Worm (Caenorhabditis elegans) whole organism, L1 larva: ENCODE results near the gene C37C3.2.

Experiments used
- C16A3.4 ChIP-seq: fragments of 150-350 bp; optimal IDR thresholded peaks from 2 replicates; lab custom pipeline; 2014; ENCODE audit warnings: missing biosample characterization, missing genetic modification characterization
- C34B4.2 ChIP-seq: sonication (generic microtip); optimal IDR thresholded peaks from 2 replicates; lab custom pipeline; 2017; ENCODE audit warnings: mild to moderate bottlenecking, missing genetic modification characterization, missing compliant biosample characterization
- F16B12.6 ChIP-seq: fragments of 150-350 bp; optimal IDR thresholded peaks from 2 replicates; lab custom pipeline; 2014; ENCODE audit warnings: missing biosample characterization, missing genetic modification characterization
- Y116A8C.19 ChIP-seq: sonication (generic microtip); optimal IDR thresholded peaks from 2 replicates; lab custom pipeline; 2016; ENCODE audit warnings: missing compliant biosample characterization, missing genetic modification characterization, borderline replicate concordance
- alr-1 ChIP-seq: fragments of 200-800 bp; sonication (Bioruptor generic); optimal IDR thresholded peaks from 2 replicates; lab custom pipeline; 2018; ENCODE audit warnings: borderline replicate concordance, mild to moderate bottlenecking, missing genetic modification characterization, missing compliant biosample characterization
- aly-2 ChIP-seq: fragments of 150-350 bp; optimal IDR thresholded peaks from 2 replicates; lab custom pipeline; 2014; ENCODE audit warnings: missing biosample characterization, missing genetic modification characterization
- ama-1 ChIP-seq: fragments of 150-350 bp; optimal IDR thresholded peaks from 2 replicates; lab custom pipeline; 2014
- blmp-1 ChIP-seq: fragments of 150-350 bp; optimal IDR thresholded peaks from 2 replicates; lab custom pipeline; 2014; ENCODE audit warnings: missing biosample characterization, missing genetic modification characterization
- ceh-63 ChIP-seq: fragments of 200-800 bp; sonication (Bioruptor generic); optimal IDR thresholded peaks from 2 replicates; lab custom pipeline; 2018; ENCODE audit warnings: mild to moderate bottlenecking, missing genetic modification characterization, missing compliant biosample characterization
- ceh-8 ChIP-seq: fragments of 200-800 bp; sonication (Bioruptor generic); optimal IDR thresholded peaks from 2 replicates; lab custom pipeline; 2018; ENCODE audit warnings: mild to moderate bottlenecking, missing genetic modification characterization, moderate library complexity, missing compliant biosample characterization
- ceh-82 ChIP-seq, 3 experiments: fragments of 150-350 bp in 1 of 3; sonication (generic microtip) in 2 of 3; optimal IDR thresholded peaks; 2 replicates each; lab custom pipeline; 2014 to 2017; ENCODE audit warnings: missing biosample characterization in 3 of 3, missing genetic modification characterization in 3 of 3
- ceh-88 ChIP-seq: fragments of 200-800 bp; sonication (Bioruptor generic); IDR thresholded peaks from 2 replicates; pipeline ENCODE4 v1.3.6; 2022; ENCODE audit warnings: missing genetic modification characterization, missing compliant biosample characterization
- ces-1 ChIP-seq: fragments of 150-350 bp; optimal IDR thresholded peaks from 2 replicates; lab custom pipeline; 2014; ENCODE audit warnings: missing biosample characterization, missing genetic modification reagents, missing genetic modification characterization
- dpl-1 ChIP-seq, 3 experiments: fragments of 150-350 bp in 2 of 3; sonication (generic microtip) in 1 of 3; optimal IDR thresholded peaks; 2 replicates each; lab custom pipeline; 2014 to 2017; ENCODE audit warnings: missing biosample characterization in 3 of 3, missing genetic modification characterization in 3 of 3, missing genetic modification reagents in 3 of 3
- efl-1 ChIP-seq, 4 experiments: fragments of 150-350 bp; optimal IDR thresholded peaks in 3 of 4; peaks in 1 of 4; 1 replicate in 1 of 4; 2 replicates in 3 of 4; lab custom pipeline; 2014; ENCODE audit warnings: missing biosample characterization in 2 of 4, missing genetic modification characterization in 2 of 4, missing genetic modification reagents in 2 of 4
- egl-27 ChIP-seq, 2 experiments: fragments of 150-350 bp in 1 of 2; sonication (generic microtip); optimal IDR thresholded peaks; 3 replicates each; lab custom pipeline; 2017 to 2018; ENCODE audit warnings: missing biosample characterization in 2 of 2, missing genetic modification characterization in 2 of 2, missing genetic modification reagents in 2 of 2
- elt-2 ChIP-seq: sonication (generic microtip); optimal IDR thresholded peaks from 2 replicates; lab custom pipeline; 2016; ENCODE audit warnings: missing genetic modification characterization, mild to moderate bottlenecking, inconsistent platforms, missing compliant biosample characterization, missing genetic modification reagents
- elt-3 ChIP-seq, 6 experiments: fragments of 150-350 bp in 1 of 6; sonication (generic microtip); optimal IDR thresholded peaks; 2 replicates each; lab custom pipeline; 2017 to 2018; ENCODE audit warnings: missing biosample characterization in 6 of 6, missing genetic modification characterization in 6 of 6, inconsistent platforms in 1 of 6
- ets-5 ChIP-seq: fragments of 200-800 bp; sonication (Bioruptor generic); IDR thresholded peaks from 2 replicates; pipeline ENCODE4 v1.3.6; 2022; ENCODE audit warnings: missing genetic modification characterization, missing compliant biosample characterization
- fkh-10 ChIP-seq: sonication (generic microtip); optimal IDR thresholded peaks from 2 replicates; lab custom pipeline; 2017; ENCODE audit warnings: missing biosample characterization, missing genetic modification reagents, missing genetic modification characterization
- fkh-4 ChIP-seq: sonication (generic microtip); optimal IDR thresholded peaks from 2 replicates; lab custom pipeline; 2016; ENCODE audit warnings: missing compliant biosample characterization, missing genetic modification characterization, borderline replicate concordance
- fkh-8 ChIP-seq: sonication (generic microtip); optimal IDR thresholded peaks from 2 replicates; lab custom pipeline; 2016; ENCODE audit warnings: mild to moderate bottlenecking, missing genetic modification characterization, missing compliant biosample characterization
- grh-1 ChIP-seq: fragments of 200-800 bp; sonication (Bioruptor generic); IDR thresholded peaks from 2 replicates; pipeline ENCODE4 v1.3.6; 2022; ENCODE audit warnings: missing genetic modification reagents, missing genetic modification characterization, missing compliant biosample characterization
- hlh-17 ChIP-seq: fragments of 200-800 bp; sonication (Bioruptor generic); optimal IDR thresholded peaks from 2 replicates; lab custom pipeline; 2018; ENCODE audit warnings: missing genetic modification characterization, mild to moderate bottlenecking, missing compliant biosample characterization, moderate library complexity, borderline replicate concordance
- irx-1 ChIP-seq: sonication (generic microtip); optimal IDR thresholded peaks from 2 replicates; lab custom pipeline; 2016; ENCODE audit warnings: missing genetic modification characterization, missing compliant biosample characterization
- jun-1 ChIP-seq: fragments of 150-350 bp; optimal IDR thresholded peaks from 2 replicates; lab custom pipeline; 2014; ENCODE audit warnings: missing biosample characterization, missing genetic modification reagents, missing genetic modification characterization
- lin-13 ChIP-seq: fragments of 150-350 bp; optimal IDR thresholded peaks from 2 replicates; lab custom pipeline; 2014; ENCODE audit warnings: missing biosample characterization, missing genetic modification reagents, missing genetic modification characterization
- lin-15B ChIP-seq: fragments of 150-350 bp; sonication (generic microtip); optimal IDR thresholded peaks from 3 replicates; lab custom pipeline; 2014; ENCODE audit warnings: missing biosample characterization, missing genetic modification characterization
- lin-35 ChIP-seq, 2 experiments: fragments of 150-350 bp; optimal IDR thresholded peaks; 2 replicates each; lab custom pipeline; 2014; ENCODE audit warnings: missing biosample characterization in 2 of 2, missing genetic modification characterization in 2 of 2, missing genetic modification reagents in 2 of 2
- lin-39 ChIP-seq: fragments of 150-350 bp; optimal IDR thresholded peaks from 2 replicates; lab custom pipeline; 2014; ENCODE audit warnings: missing biosample characterization, missing genetic modification reagents, missing genetic modification characterization
- lir-3 ChIP-seq: sonication (generic microtip); optimal IDR thresholded peaks from 2 replicates; lab custom pipeline; 2016; ENCODE audit warnings: mild to moderate bottlenecking, missing genetic modification characterization, moderate library complexity, missing compliant biosample characterization; ENCODE audit not compliant: poor library complexity
- mdl-1 ChIP-seq, 2 experiments: fragments of 150-350 bp; optimal IDR thresholded peaks; 2 replicates each; lab custom pipeline; 2014 to 2017; ENCODE audit warnings: missing biosample characterization in 2 of 2, missing genetic modification characterization in 2 of 2, inconsistent platforms in 1 of 2
- nhr-19 ChIP-seq: fragments of 200-800 bp; sonication (Bioruptor generic); conservative IDR thresholded peaks from 2 replicates; pipeline ENCODE4 v1.3.6; 2022; ENCODE audit warnings: missing genetic modification characterization, missing compliant biosample characterization
- nhr-20 ChIP-seq: sonication (generic microtip); optimal IDR thresholded peaks from 2 replicates; lab custom pipeline; 2016; ENCODE audit warnings: mild to moderate bottlenecking, missing genetic modification characterization, missing compliant biosample characterization
- nhr-237 ChIP-seq: fragments of 150-350 bp; optimal IDR thresholded peaks from 2 replicates; lab custom pipeline; 2014; ENCODE audit warnings: missing biosample characterization, missing genetic modification characterization
- nhr-47 ChIP-seq: sonication (generic microtip); optimal IDR thresholded peaks from 2 replicates; lab custom pipeline; 2016; ENCODE audit warnings: mild to moderate bottlenecking, missing genetic modification characterization, moderate library complexity, missing compliant biosample characterization
- nhr-84 ChIP-seq: sonication (generic microtip); optimal IDR thresholded peaks from 2 replicates; lab custom pipeline; 2017; ENCODE audit warnings: missing biosample characterization, missing genetic modification characterization
- nhr-85 ChIP-seq: sonication (generic microtip); peaks from one replicate; lab custom pipeline; 2016; ENCODE audit warnings: missing genetic modification characterization, inconsistent platforms, missing compliant biosample characterization
- pqm-1 ChIP-seq: sonication (generic microtip); optimal IDR thresholded peaks from 3 replicates; lab custom pipeline; 2017; ENCODE audit warnings: missing biosample characterization, missing genetic modification characterization
- skn-1 ChIP-seq: fragments of 150-350 bp; optimal IDR thresholded peaks from 2 replicates; lab custom pipeline; 2014; ENCODE audit warnings: missing biosample characterization, missing genetic modification characterization
- snpc-4 ChIP-seq: fragments of 150-350 bp; optimal IDR thresholded peaks from 2 replicates; lab custom pipeline; 2014; ENCODE audit warnings: missing biosample characterization, missing genetic modification characterization
- snu-23 ChIP-seq: sonication (generic microtip); optimal IDR thresholded peaks from 2 replicates; lab custom pipeline; 2016; ENCODE audit warnings: missing genetic modification characterization, missing compliant biosample characterization
- sptf-1 ChIP-seq: fragments of 150-350 bp; optimal IDR thresholded peaks from 2 replicates; lab custom pipeline; 2014; ENCODE audit warnings: missing biosample characterization, missing genetic modification characterization
- sup-37 ChIP-seq: fragments of 200-800 bp; sonication (Bioruptor generic); optimal IDR thresholded peaks from 2 replicates; lab custom pipeline; 2018; ENCODE audit warnings: mild to moderate bottlenecking, missing genetic modification characterization, missing compliant biosample characterization
- swsn-7 ChIP-seq: sonication (generic microtip); optimal IDR thresholded peaks from 2 replicates; lab custom pipeline; 2016; ENCODE audit warnings: missing genetic modification characterization, missing compliant biosample characterization
- tbx-2 ChIP-seq: sonication (generic microtip); optimal IDR thresholded peaks from 2 replicates; lab custom pipeline; 2016; ENCODE audit warnings: missing genetic modification characterization, missing compliant biosample characterization
- tlp-1 ChIP-seq: fragments of 150-350 bp; optimal IDR thresholded peaks from 2 replicates; lab custom pipeline; 2014; ENCODE audit warnings: missing biosample characterization, missing genetic modification characterization
- unc-130 ChIP-seq: fragments of 150-350 bp; optimal IDR thresholded peaks from 2 replicates; lab custom pipeline; 2017; ENCODE audit warnings: missing biosample characterization, missing genetic modification characterization, inconsistent platforms
- unc-30 ChIP-seq: sonication (generic microtip); optimal IDR thresholded peaks from 2 replicates; lab custom pipeline; 2017; ENCODE audit warnings: missing biosample characterization, missing genetic modification characterization
- unc-86 ChIP-seq: sonication (generic microtip); optimal IDR thresholded peaks from 2 replicates; lab custom pipeline; 2016; ENCODE audit warnings: missing genetic modification characterization, missing compliant biosample characterization
- xbp-1 ChIP-seq: sonication (generic microtip); optimal IDR thresholded peaks from 2 replicates; lab custom pipeline; 2016; ENCODE audit warnings: missing genetic modification characterization, missing compliant biosample characterization
- zag-1 ChIP-seq: fragments of 150-350 bp; optimal IDR thresholded peaks from 2 replicates; lab custom pipeline; 2014; ENCODE audit warnings: missing biosample characterization, missing genetic modification characterization
- ztf-11 ChIP-seq, 2 experiments: sonication (generic microtip); optimal IDR thresholded peaks; 2 replicates each; lab custom pipeline; 2016 to 2017; ENCODE audit warnings: missing genetic modification characterization in 2 of 2, missing biosample characterization in 1 of 2, missing compliant biosample characterization in 1 of 2
- ztf-4 ChIP-seq: fragments of 150-350 bp; optimal IDR thresholded peaks from 2 replicates; lab custom pipeline; 2014; ENCODE audit warnings: missing biosample characterization, missing genetic modification characterization

Gene C37C3.2

DNA sequence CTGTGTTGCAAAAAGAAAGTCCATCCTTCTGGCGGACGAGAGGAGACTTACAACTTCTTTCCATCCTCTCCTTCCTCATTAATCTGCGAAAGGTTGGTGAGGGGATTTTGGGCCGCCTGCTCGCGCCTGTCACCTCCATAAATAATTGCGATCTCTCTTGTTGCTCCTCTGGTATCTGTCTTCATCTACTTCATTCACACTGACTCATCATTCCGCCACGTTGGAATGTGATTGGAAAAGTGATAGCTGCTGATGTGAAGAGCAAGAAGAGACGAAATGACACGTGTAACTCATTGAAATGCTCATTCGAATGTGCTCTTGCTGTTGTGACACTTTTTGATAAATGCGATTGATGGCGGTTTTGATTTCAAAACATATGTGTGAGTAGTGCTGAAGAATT lies 33.1 kb upstream of the C37C3.2 start:
- TF ChIP-seq elt-3 (tag; optimal IDR thresholded peaks at IDR 0.05; lab: Kevin White, UChicago): no peak
- peak; percentile 23 for TF ChIP-seq lin-39 (tag; lab: Kevin White, UChicago)
- no peak for TF ChIP-seq ceh-8 (GFP tag; lab: Kevin White, UChicago)
- no peak for TF ChIP-seq dpl-1 (GFP tag; optimal IDR thresholded peaks at IDR 0.05; lab: Kevin White, UChicago)
- no peak for TF ChIP-seq fkh-4 (tag; lab: Kevin White, UChicago)
- no peak for TF ChIP-seq fkh-8 (tag; lab: Kevin White, UChicago)
- TF ChIP-seq sptf-1 (tag; lab: Kevin White, UChicago): no peak
- TF ChIP-seq jun-1: no peak
- peak; percentile 46 for TF ChIP-seq unc-130 (tag; lab: Kevin White, UChicago)
- TF ChIP-seq nhr-85 (tag; lab: Kevin White, UChicago): no peak
- no peak for TF ChIP-seq unc-86 (tag; lab: Kevin White, UChicago)
- TF ChIP-seq pqm-1 (tag; lab: Kevin White, UChicago): no peak
- TF ChIP-seq efl-1 (optimal IDR thresholded peaks at IDR 0.05; lab: Kevin White, UChicago): no peak
- no peak for TF ChIP-seq efl-1 (GFP tag; optimal IDR thresholded peaks at IDR 0.05 in 1 of 2; lab: Kevin White, UChicago)
- no peak for TF ChIP-seq hlh-17
- no peak for TF ChIP-seq C16A3.4 (tag; lab: Kevin White, UChicago)
- TF ChIP-seq fkh-10 (GFP tag; lab: Kevin White, UChicago): no peak
- no peak for TF ChIP-seq lin-15B (tag; lab: Kevin White, UChicago)
- TF ChIP-seq lin-35 (GFP tag; optimal IDR thresholded peaks at IDR 0.05; lab: Kevin White, UChicago): no peak
- TF ChIP-seq swsn-7 (tag; lab: Kevin White, UChicago): peak; percentile 37
- TF ChIP-seq Y116A8C.19 (tag; lab: Kevin White, UChicago): no peak
- TF ChIP-seq xbp-1: peak; percentile 29
- TF ChIP-seq zag-1: no peak
- peak; percentile 53 for TF ChIP-seq snu-23 (GFP tag; lab: Kevin White, UChicago)
- TF ChIP-seq tbx-2: peak; percentile 33
- no peak for TF ChIP-seq ama-1
- no peak for TF ChIP-seq lin-13 (GFP tag; lab: Kevin White, UChicago)
- no peak for TF ChIP-seq grh-1
- no peak for TF ChIP-seq F16B12.6 (tag; lab: Kevin White, UChicago)
- no peak for TF ChIP-seq skn-1 (tag; lab: Kevin White, UChicago)
- no peak for TF ChIP-seq ceh-88 (GFP tag; lab: Robert Waterston, UW)
- TF ChIP-seq nhr-237: no peak
- no peak for TF ChIP-seq egl-27 (tag; optimal IDR thresholded peaks at IDR 0.05; lab: Kevin White, UChicago)
- TF ChIP-seq ztf-11 (tag; optimal IDR thresholded peaks at IDR 0.05; lab: Kevin White, UChicago): no peak
- TF ChIP-seq ceh-63 (GFP tag; lab: Kevin White, UChicago): no peak
- no peak for TF ChIP-seq unc-30 (tag; lab: Kevin White, UChicago)
- TF ChIP-seq C34B4.2 (tag; lab: Kevin White, UChicago): no peak
- no peak for TF ChIP-seq alr-1 (tag; lab: Kevin White, UChicago)
- no peak for TF ChIP-seq nhr-47 (tag; lab: Kevin White, UChicago)
- TF ChIP-seq sup-37 (GFP tag; lab: Kevin White, UChicago): no peak
- no peak for TF ChIP-seq ets-5
- no peak for TF ChIP-seq irx-1 (tag; lab: Kevin White, UChicago)
- no peak for TF ChIP-seq blmp-1 (tag; lab: Kevin White, UChicago)
- TF ChIP-seq nhr-19 (GFP tag; lab: Robert Waterston, UW): peak; percentile 47
- TF ChIP-seq tlp-1 (tag; lab: Kevin White, UChicago): no peak
- TF ChIP-seq lir-3 (tag; lab: Kevin White, UChicago): no peak
- TF ChIP-seq aly-2 (tag; lab: Kevin White, UChicago): no peak
- no peak for TF ChIP-seq snpc-4 (tag; lab: Kevin White, UChicago)
- peak; percentile 44 for TF ChIP-seq nhr-20
- peak; percentile 56 for TF ChIP-seq ztf-4 (tag; lab: Kevin White, UChicago)
- TF ChIP-seq elt-2 (tag; lab: Kevin White, UChicago): no peak
- no peak for TF ChIP-seq ces-1 (GFP tag; lab: Kevin White, UChicago)
- no peak for TF ChIP-seq ceh-82 (tag; optimal IDR thresholded peaks at IDR 0.05; lab: Kevin White, UChicago)
- no peak for TF ChIP-seq nhr-84 (tag; lab: Kevin White, UChicago)
- TF ChIP-seq mdl-1 (tag; optimal IDR thresholded peaks at IDR 0.05; lab: Kevin White, UChicago): peak in 1 of 2 experiments; percentile 15
